Worm (Caenorhabditis elegans) whole organism, midembryonic: ENCODE data around the gene B0303.7.

Experiments used
- T22C8.4 ChIP-seq: fragments of 200-800 bp; sonication (Bioruptor generic); IDR thresholded peaks from 2 replicates; pipeline ENCODE4 v1.3.6; 2022; ENCODE audit warnings: missing genetic modification characterization, missing compliant biosample characterization
- cog-1 ChIP-seq: sonication (generic microtip); optimal IDR thresholded peaks from 2 replicates; lab custom pipeline; 2016; ENCODE audit warnings: missing genetic modification characterization, missing compliant biosample characterization
- flt-1 ChIP-seq: fragments of 200-800 bp; sonication (Bioruptor generic); IDR thresholded peaks from 2 replicates; pipeline ENCODE4 v1.3.6; 2022; ENCODE audit warnings: missing genetic modification characterization, missing compliant biosample characterization
- klf-2 ChIP-seq: fragments of 200-800 bp; sonication (Bioruptor generic); conservative IDR thresholded peaks from 2 replicates; pipeline ENCODE4 v1.3.6; 2022; ENCODE audit warnings: missing genetic modification reagents, missing genetic modification characterization, missing compliant biosample characterization
- med-1 ChIP-seq: sonication (generic microtip); optimal IDR thresholded peaks from 2 replicates; lab custom pipeline; 2017; ENCODE audit warnings: missing genetic modification characterization, mild to moderate bottlenecking, missing compliant biosample characterization, antibody characterized with exemption, missing genetic modification reagents; ENCODE audit not compliant: insufficient read depth
- ref-1 ChIP-seq: fragments of 200-800 bp; sonication (Bioruptor generic); conservative IDR thresholded peaks from 2 replicates; pipeline ENCODE4 v1.3.6; 2022; ENCODE audit warnings: missing genetic modification reagents, missing genetic modification characterization, missing compliant biosample characterization
- tab-1 ChIP-seq: fragments of 200-800 bp; sonication (Bioruptor generic); IDR thresholded peaks from 2 replicates; pipeline ENCODE4 v1.3.6; 2022; ENCODE audit warnings: missing genetic modification characterization, missing compliant biosample characterization
- ztf-23 ChIP-seq: fragments of 200-800 bp; sonication (Bioruptor generic); IDR thresholded peaks from 2 replicates; pipeline ENCODE4 v1.3.6; 2022; ENCODE audit warnings: missing genetic modification reagents, missing genetic modification characterization, missing compliant biosample characterization
- ztf-29 ChIP-seq: fragments of 200-800 bp; sonication (Bioruptor generic); IDR thresholded peaks from 2 replicates; pipeline ENCODE4 v1.3.6; 2022; ENCODE audit warnings: missing genetic modification reagents, missing genetic modification characterization, missing compliant biosample characterization

B0303.7 gene

ce11 chrIII:8654400-8654980, 38.9 kb upstream of the B0303.7 start:
- TF ChIP-seq T22C8.4 (GFP tag; lab: Robert Waterston, UW): no peak
- no peak for TF ChIP-seq flt-1 (GFP tag; lab: Robert Waterston, UW)
- TF ChIP-seq tab-1 (GFP tag; lab: Robert Waterston, UW): no peak
- TF ChIP-seq ztf-29 (GFP tag; lab: Robert Waterston, UW): no peak
- no peak for TF ChIP-seq med-1
- TF ChIP-seq klf-2 (GFP tag; lab: Robert Waterston, UW): no peak
- no peak for TF ChIP-seq ref-1 (GFP tag; lab: Robert Waterston, UW)
- no peak for TF ChIP-seq cog-1 (tag; lab: Kevin White, UChicago)
- no peak for TF ChIP-seq ztf-23

DNA sequence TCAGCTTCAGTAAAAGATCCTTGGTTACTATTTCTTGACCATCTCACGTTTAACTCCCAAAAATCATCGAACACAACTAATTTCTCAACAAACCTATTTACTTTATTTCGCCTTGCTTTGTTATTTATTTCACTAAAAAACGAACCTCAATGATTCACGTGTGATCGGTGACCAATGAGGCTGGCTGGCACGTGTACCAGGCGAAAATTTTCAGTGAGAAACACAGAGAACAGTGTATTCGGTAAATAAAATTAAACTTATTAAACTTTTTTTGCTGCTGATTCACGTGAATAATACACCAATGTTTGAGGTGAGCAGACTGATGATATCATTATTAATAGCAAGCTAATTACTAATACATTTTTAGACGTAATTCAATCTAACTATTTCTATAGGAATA, 38.0 kb upstream of the B0303.7 start:
- TF ChIP-seq cog-1 (tag; lab: Kevin White, UChicago): no peak
- no peak for TF ChIP-seq klf-2 (GFP tag; lab: Robert Waterston, UW)
- TF ChIP-seq tab-1 (GFP tag; lab: Robert Waterston, UW): no peak
- no peak for TF ChIP-seq flt-1 (GFP tag; lab: Robert Waterston, UW)
- no peak for TF ChIP-seq med-1
- no peak for TF ChIP-seq ztf-23
- no peak for TF ChIP-seq T22C8.4 (GFP tag; lab: Robert Waterston, UW)
- no peak for TF ChIP-seq ztf-29 (GFP tag; lab: Robert Waterston, UW)

ce11 chrIII:8656055-8656454, 37.4 kb upstream of the B0303.7 start:
- TF ChIP-seq ztf-23 (no peak), klf-2 (GFP tag; lab: Robert Waterston, UW) (no peak), med-1 (no peak), ref-1 (GFP tag; lab: Robert Waterston, UW) (no peak), cog-1 (tag; lab: Kevin White, UChicago) (no peak), ztf-29 (GFP tag; lab: Robert Waterston, UW) (no peak), T22C8.4 (GFP tag; lab: Robert Waterston, UW) (no peak), flt-1 (GFP tag; lab: Robert Waterston, UW) (no peak), tab-1 (GFP tag; lab: Robert Waterston, UW) (no peak)

DNA sequence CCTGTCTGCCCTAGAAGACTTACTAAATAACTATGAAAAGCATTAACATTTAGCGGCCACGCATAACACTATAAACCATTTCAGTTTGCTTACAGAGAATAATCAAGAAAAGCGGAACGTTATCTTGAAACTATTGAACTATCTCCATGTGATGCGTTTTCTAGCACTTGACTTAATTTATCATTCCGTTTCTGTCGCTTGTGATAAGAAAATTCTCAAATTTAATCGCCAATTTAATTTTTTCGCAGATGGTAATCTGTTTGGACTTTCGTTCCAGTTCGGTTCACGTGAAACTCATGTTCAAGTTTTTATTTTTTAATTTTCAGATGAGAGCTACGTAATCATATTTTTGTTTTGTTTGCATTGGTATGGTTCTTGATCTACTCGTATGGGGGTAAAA, 36.5 kb upstream of the B0303.7 start:
- TF ChIP-seq ztf-29 (GFP tag; lab: Robert Waterston, UW) (no peak), ref-1 (GFP tag; lab: Robert Waterston, UW) (no peak), klf-2 (GFP tag; lab: Robert Waterston, UW) (no peak), flt-1 (GFP tag; lab: Robert Waterston, UW) (no peak), cog-1 (tag; lab: Kevin White, UChicago) (no peak), ztf-23 (no peak), T22C8.4 (GFP tag; lab: Robert Waterston, UW) (no peak), tab-1 (GFP tag; lab: Robert Waterston, UW) (no peak), med-1 (no peak)

DNA sequence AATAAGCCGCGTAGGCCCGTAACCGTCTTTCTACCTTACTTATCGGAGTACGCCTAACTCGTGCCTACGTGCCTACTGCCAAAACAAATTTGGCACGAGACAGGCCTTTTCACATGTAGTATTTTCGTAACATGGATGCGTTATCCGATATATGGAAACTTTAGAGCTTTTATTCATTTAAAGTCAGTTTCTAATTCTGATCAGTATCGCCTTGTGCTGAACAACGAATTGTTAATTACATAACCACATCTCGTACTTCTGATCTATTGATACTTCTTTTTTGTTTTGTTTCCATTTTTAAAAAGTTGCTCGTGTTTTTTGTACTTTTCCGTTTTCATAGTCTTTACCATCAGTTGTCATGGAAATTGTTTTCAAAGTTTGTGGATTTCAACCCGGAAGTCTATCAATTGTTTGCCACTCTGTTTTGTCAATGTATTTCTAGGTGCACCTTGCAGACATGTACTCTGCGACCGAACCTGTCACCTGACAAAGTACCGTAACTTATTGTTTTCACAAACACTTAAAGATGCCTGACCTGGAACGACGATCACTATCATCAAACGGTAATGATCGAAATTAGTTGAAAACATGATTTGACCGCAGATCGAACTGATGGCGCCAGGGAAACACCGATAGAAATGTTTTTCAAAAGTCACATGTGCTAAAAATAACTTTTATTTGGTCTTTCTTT, 35.6 kb upstream of the B0303.7 start:
- TF ChIP-seq ztf-23 (no peak), T22C8.4 (GFP tag; lab: Robert Waterston, UW) (no peak), ref-1 (GFP tag; lab: Robert Waterston, UW) (no peak), cog-1 (tag; lab: Kevin White, UChicago) (no peak), tab-1 (GFP tag; lab: Robert Waterston, UW) (no peak), klf-2 (GFP tag; lab: Robert Waterston, UW) (no peak), med-1 (no peak), ztf-29 (GFP tag; lab: Robert Waterston, UW) (no peak)

ce11 chrIII:8658367-8658761, 35.1 kb upstream of the B0303.7 start:
- TF ChIP-seq med-1 (no peak), ref-1 (GFP tag; lab: Robert Waterston, UW) (no peak), flt-1 (GFP tag; lab: Robert Waterston, UW) (no peak), ztf-23 (no peak), T22C8.4 (GFP tag; lab: Robert Waterston, UW) (no peak), cog-1 (tag; lab: Kevin White, UChicago) (no peak), klf-2 (GFP tag; lab: Robert Waterston, UW) (no peak), tab-1 (GFP tag; lab: Robert Waterston, UW) (no peak), ztf-29 (GFP tag; lab: Robert Waterston, UW) (no peak)

ce11 chrIII:8663143-8663542, 30.3 kb upstream of the B0303.7 start:
- TF ChIP-seq med-1 (no peak), ztf-29 (GFP tag; lab: Robert Waterston, UW) (no peak), T22C8.4 (GFP tag; lab: Robert Waterston, UW) (no peak), ztf-23 (no peak), ref-1 (GFP tag; lab: Robert Waterston, UW) (no peak), klf-2 (GFP tag; lab: Robert Waterston, UW) (no peak), flt-1 (GFP tag; lab: Robert Waterston, UW) (no peak), tab-1 (GFP tag; lab: Robert Waterston, UW) (no peak), cog-1 (tag; lab: Kevin White, UChicago) (no peak)

DNA sequence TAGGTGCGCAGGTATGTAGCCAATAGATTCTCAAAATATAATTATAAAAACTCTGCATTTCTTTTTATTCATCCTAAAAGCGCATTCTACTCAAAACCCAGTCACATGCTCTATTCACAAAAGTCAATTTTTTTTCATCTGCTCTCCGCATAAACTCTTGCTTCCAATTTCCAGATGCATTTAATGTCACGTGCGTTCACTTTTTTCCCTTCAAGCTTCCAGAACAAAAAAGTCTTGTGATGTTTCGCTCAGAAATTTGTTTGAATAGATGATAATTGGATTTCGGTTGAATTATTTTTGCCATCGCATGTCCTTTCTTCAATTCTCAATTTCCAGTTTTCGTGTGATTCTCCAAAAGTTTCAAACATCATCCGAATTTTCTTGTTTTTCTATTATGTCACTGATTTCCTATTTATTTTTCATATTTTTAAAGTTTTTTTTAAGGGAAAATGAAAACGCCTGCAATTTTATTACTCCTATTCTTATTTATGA, 28.5 kb upstream of the B0303.7 start, which contains the start of gene F22B7.1:
TSS of gene F22B7.1 (plus strand) at position 442 of the 492 bp plus-strand sequence.
- no peak for TF ChIP-seq med-1
- no peak for TF ChIP-seq flt-1 (GFP tag; lab: Robert Waterston, UW)

ce11 chrIII:8667382-8667781, 26.0 kb upstream of the B0303.7 start, which contains the start of gene dpy-19:
TSS of gene dpy-19 (minus strand) at chrIII:8667482.
- TF ChIP-seq T22C8.4 (GFP tag; lab: Robert Waterston, UW) (no peak), klf-2 (GFP tag; lab: Robert Waterston, UW) (no peak), med-1 (no peak), tab-1 (GFP tag; lab: Robert Waterston, UW) (no peak), flt-1 (GFP tag; lab: Robert Waterston, UW) (no peak), cog-1 (tag; lab: Kevin White, UChicago) (no peak), ztf-29 (GFP tag; lab: Robert Waterston, UW) (no peak), ref-1 (GFP tag; lab: Robert Waterston, UW) (no peak), ztf-23 (no peak)
